Worm (Caenorhabditis elegans) whole organism, L3 larva: ENCODE results near the gene lst-6.

Experiments
- nhr-12 ChIP-seq: fragments of 150-350 bp; optimal IDR thresholded peaks from 2 replicates; lab custom pipeline; 2014; ENCODE audit warnings: missing biosample characterization, missing genetic modification characterization
- tbx-2 ChIP-seq: sonication (generic microtip); optimal IDR thresholded peaks from 2 replicates; lab custom pipeline; 2016; ENCODE audit warnings: mild to moderate bottlenecking, missing genetic modification characterization, missing compliant biosample characterization
- ztf-11 ChIP-seq: fragments of 150-350 bp; optimal IDR thresholded peaks from 2 replicates; lab custom pipeline; 2014; ENCODE audit warnings: missing biosample characterization, missing genetic modification characterization

DNA sequence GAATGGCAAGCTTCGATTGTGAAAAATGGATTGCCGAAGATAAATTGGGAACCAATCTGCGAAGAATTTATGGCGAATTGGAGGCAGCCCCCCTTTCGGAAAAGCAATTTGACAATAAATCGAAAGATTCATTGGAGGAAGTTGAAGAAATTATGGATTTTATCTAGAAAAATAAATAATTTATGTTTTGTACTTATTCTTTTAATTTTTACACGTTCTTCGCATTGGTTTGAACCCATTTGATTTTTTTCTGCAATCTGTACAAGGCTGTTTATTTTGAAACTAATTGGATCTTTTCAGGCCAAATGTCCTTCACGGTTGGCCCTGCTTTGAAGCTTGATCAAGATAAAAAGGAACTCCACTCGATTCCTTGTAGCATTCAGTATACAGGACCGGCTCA is 30.7 kb upstream of the lst-6 start, which contains the start of gene ZK1127.13:
- TF ChIP-seq nhr-12 (tag; lab: Kevin White, UChicago) (no peak), tbx-2 (tag; lab: Kevin White, UChicago) (no peak), ztf-11 (tag; lab: Kevin White, UChicago) (no peak)
